Worm (Caenorhabditis elegans) whole organism, midembryonic: Measurements from ENCODE around the gene mdt-15.

Experiments used
- cog-1 ChIP-seq: sonication (generic microtip); optimal IDR thresholded peaks from 2 replicates; lab custom pipeline; 2016; ENCODE audit warnings: missing genetic modification characterization, missing compliant biosample characterization
- flt-1 ChIP-seq: fragments of 200-800 bp; sonication (Bioruptor generic); IDR thresholded peaks from 2 replicates; pipeline ENCODE4 v1.3.6; 2022; ENCODE audit warnings: missing genetic modification characterization, missing compliant biosample characterization
- klf-2 ChIP-seq: fragments of 200-800 bp; sonication (Bioruptor generic); conservative IDR thresholded peaks from 2 replicates; pipeline ENCODE4 v1.3.6; 2022; ENCODE audit warnings: missing genetic modification reagents, missing genetic modification characterization, missing compliant biosample characterization
- med-1 ChIP-seq: sonication (generic microtip); optimal IDR thresholded peaks from 2 replicates; lab custom pipeline; 2017; ENCODE audit warnings: missing genetic modification characterization, mild to moderate bottlenecking, missing compliant biosample characterization, antibody characterized with exemption, missing genetic modification reagents; ENCODE audit not compliant: insufficient read depth
- tab-1 ChIP-seq: fragments of 200-800 bp; sonication (Bioruptor generic); IDR thresholded peaks from 2 replicates; pipeline ENCODE4 v1.3.6; 2022; ENCODE audit warnings: missing genetic modification characterization, missing compliant biosample characterization
- ztf-23 ChIP-seq: fragments of 200-800 bp; sonication (Bioruptor generic); IDR thresholded peaks from 2 replicates; pipeline ENCODE4 v1.3.6; 2022; ENCODE audit warnings: missing genetic modification reagents, missing genetic modification characterization, missing compliant biosample characterization
- ztf-29 ChIP-seq: fragments of 200-800 bp; sonication (Bioruptor generic); IDR thresholded peaks from 2 replicates; pipeline ENCODE4 v1.3.6; 2022; ENCODE audit warnings: missing genetic modification reagents, missing genetic modification characterization, missing compliant biosample characterization

DNA sequence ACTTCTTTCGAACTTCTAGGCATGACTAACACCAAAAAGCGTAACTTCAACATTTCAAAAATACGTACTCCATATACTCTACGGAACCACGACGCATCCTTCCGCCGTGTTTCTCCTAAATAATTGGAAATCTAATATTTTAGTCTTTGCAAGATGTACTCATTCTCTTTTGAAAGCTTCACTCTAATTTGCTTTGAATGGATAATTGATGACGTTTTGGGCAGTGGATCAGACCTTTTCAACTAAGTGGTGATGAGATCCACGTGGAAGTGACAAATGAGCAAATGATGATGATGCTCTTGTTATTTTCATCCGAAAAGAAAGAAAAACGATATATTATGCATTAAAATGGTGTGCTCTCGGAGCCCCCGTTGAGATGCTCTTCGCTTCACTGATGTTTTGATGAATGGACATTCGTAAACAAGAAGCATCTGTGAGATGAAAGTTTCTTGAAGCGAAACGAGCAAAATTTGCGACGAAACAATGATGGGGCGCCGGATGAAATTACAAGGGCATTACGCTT is 9.0 kb downstream of the mdt-15 start:
- TF ChIP-seq ztf-23 (GFP tag; lab: Robert Waterston, UW) = no peak
- TF ChIP-seq klf-2 (GFP tag; lab: Robert Waterston, UW) = no peak
- TF ChIP-seq cog-1 = no peak
- TF ChIP-seq flt-1 (GFP tag; lab: Robert Waterston, UW) = no peak
- no peak for TF ChIP-seq tab-1 (GFP tag; lab: Robert Waterston, UW)
- no peak for TF ChIP-seq ztf-29 (GFP tag; lab: Robert Waterston, UW)
- TF ChIP-seq med-1 (GFP tag; lab: Kevin White, UChicago) = no peak
